Fruit fly (Drosophila melanogaster) whole organism, pupa: ENCODE data around the gene Osi18.

Experiments
- CG10348 ChIP-seq: fragments of 200-800 bp; sonication (Bioruptor generic); IDR thresholded peaks from 2 replicates; pipeline ENCODE4 v1.3.6; 2022; ENCODE audit warnings: missing biosample characterization, missing genetic modification characterization
- CG12605 ChIP-seq: fragments of 200-800 bp; sonication (Bioruptor generic); IDR thresholded peaks from 2 replicates; pipeline ENCODE4 v1.3.6; 2022; ENCODE audit warnings: missing biosample characterization, missing genetic modification characterization
- CG13204 ChIP-seq: fragments of 200-800 bp; sonication (Bioruptor generic); optimal IDR thresholded peaks from 2 replicates; lab custom pipeline; 2018; ENCODE audit warnings: missing biosample characterization, mild to moderate bottlenecking, missing genetic modification characterization, moderate library complexity
- CG14655 ChIP-seq: fragments of 200-800 bp; sonication (Bioruptor generic); optimal IDR thresholded peaks from 3 replicates; lab custom pipeline; 2017; ENCODE audit warnings: mild to moderate bottlenecking, missing biosample characterization, missing genetic modification reagents, missing genetic modification characterization
- CG4496 ChIP-seq: fragments of 200-800 bp; sonication (Bioruptor generic); IDR thresholded peaks from 3 replicates; pipeline ENCODE4 v1.3.6; 2022; ENCODE audit warnings: missing biosample characterization, missing genetic modification characterization
- D1 ChIP-seq: fragments of 200-800 bp; sonication (Bioruptor generic); optimal IDR thresholded peaks from 2 replicates; lab custom pipeline; 2018; ENCODE audit warnings: missing biosample characterization, mild to moderate bottlenecking, missing genetic modification characterization, moderate library complexity
- EcR ChIP-seq: fragments of 200-800 bp; sonication (Bioruptor generic); optimal IDR thresholded peaks from 3 replicates; lab custom pipeline; 2019; ENCODE audit warnings: missing biosample characterization, missing genetic modification characterization, mild to moderate bottlenecking, moderate library complexity, missing genetic modification reagents
- Ets98B ChIP-seq: fragments of 200-800 bp; sonication (Bioruptor generic); IDR thresholded peaks from 2 replicates; pipeline ENCODE4 v1.3.6; 2022; ENCODE audit warnings: missing biosample characterization, missing genetic modification characterization
- Pif1A ChIP-seq: fragments of 200-800 bp; sonication (Bioruptor generic); optimal IDR thresholded peaks from 3 replicates; lab custom pipeline; 2016; ENCODE audit warnings: missing biosample characterization, missing genetic modification characterization
- Pif1B ChIP-seq: fragments of 200-800 bp; sonication (Bioruptor generic); optimal IDR thresholded peaks from 3 replicates; lab custom pipeline; 2016; ENCODE audit warnings: missing biosample characterization, missing genetic modification characterization
- Snoo ChIP-seq: fragments of 200-800 bp; sonication (Bioruptor generic); optimal IDR thresholded peaks from 3 replicates; lab custom pipeline; 2017; ENCODE audit warnings: missing biosample characterization, mild to moderate bottlenecking, missing genetic modification characterization, inconsistent platforms
- gl ChIP-seq: fragments of 200-800 bp; sonication (Bioruptor generic); optimal IDR thresholded peaks from 2 replicates; lab custom pipeline; 2018; ENCODE audit warnings: missing biosample characterization, mild to moderate bottlenecking, missing genetic modification characterization
- rn ChIP-seq: fragments of 200-800 bp; sonication (Bioruptor generic); IDR thresholded peaks from 2 replicates; pipeline ENCODE4 v1.3.6; 2022; ENCODE audit warnings: missing biosample characterization, missing genetic modification characterization

dm6 chr3R:6287433-6287832 is 42.6 kb upstream of the Osi18 start, which contains the start of gene CG15594:
- TF ChIP-seq Ets98B (GFP tag; lab: Robert Waterston, UW) (no peak), CG4496 (no peak), Pif1B (no peak), CG13204 (GFP tag; lab: Kevin White, UChicago) (no peak), CG12605 (no peak), CG14655 (GFP tag; lab: Kevin White, UChicago) (no peak), gl (tag; lab: Kevin White, UChicago) (no peak), Snoo (no peak), Pif1A (GFP tag; lab: Kevin White, UChicago) (no peak), D1 (tag; lab: Kevin White, UChicago) (no peak), CG10348 (GFP tag; lab: Robert Waterston, UW) (no peak), EcR (no peak), rn (GFP tag; lab: Robert Waterston, UW) (no peak)
